Fruit fly (Drosophila melanogaster): ENCODE results near the gene CG3529.

CG3529 gene

dm6 chr3L:9461670-9462246, 15.1 kb downstream of the CG3529 start:
- TF ChIP-seq CTCF (optimal IDR thresholded peaks at IDR 0.05) (no peak), CG8478 (optimal IDR thresholded peaks at IDR 0.05) (no peak)

dm6 chr3L:9462247-9462769, 15.6 kb downstream of the CG3529 start:
- TF ChIP-seq CTCF (optimal IDR thresholded peaks at IDR 0.05) (no peak), CG8478 (optimal IDR thresholded peaks at IDR 0.05) (no peak)

dm6 chr3L:9462794-9463193, 16.1 kb downstream of the CG3529 start:
- TF ChIP-seq CTCF (optimal IDR thresholded peaks at IDR 0.05) (no peak), CG8478 (optimal IDR thresholded peaks at IDR 0.05) (no peak)

dm6 chr3L:9465652-9466244, 19.1 kb downstream of the CG3529 start:
- TF ChIP-seq CTCF (optimal IDR thresholded peaks at IDR 0.05) (no peak), CG8478 (optimal IDR thresholded peaks at IDR 0.05) (no peak)

- TF ChIP-seq CG8478 (optimal IDR thresholded peaks at IDR 0.05), result no peak
- TF ChIP-seq CTCF (optimal IDR thresholded peaks at IDR 0.05), result no peak
Measured at dm6 chr3L:9466595-9466994, 19.9 kb downstream of the CG3529 start.

dm6 chr3L:9467267-9467666, 20.6 kb downstream of the CG3529 start:
- TF ChIP-seq CTCF (optimal IDR thresholded peaks at IDR 0.05), result no peak
- no peak for TF ChIP-seq CG8478 (optimal IDR thresholded peaks at IDR 0.05)

DNA sequence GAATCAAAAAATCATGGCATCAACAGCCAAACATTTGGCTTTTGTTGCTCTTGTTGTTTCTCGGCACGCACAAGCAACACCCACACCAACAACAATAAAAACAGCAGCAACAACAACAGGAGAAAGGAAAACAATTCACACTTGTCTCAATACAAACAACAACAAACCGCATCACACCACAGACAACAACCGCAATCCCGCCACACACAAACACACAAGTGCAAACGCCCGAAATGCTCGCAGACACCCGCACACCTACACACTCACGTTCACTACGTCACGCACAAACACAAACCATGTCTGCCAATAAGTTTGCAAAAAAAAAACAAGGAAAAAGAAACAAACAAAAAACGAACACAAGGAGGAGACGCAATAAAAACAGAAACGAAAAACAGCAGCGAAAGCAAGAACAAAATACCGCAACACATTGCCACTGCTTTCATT, 21.1 kb downstream of the CG3529 start:
- TF ChIP-seq CG8478 (optimal IDR thresholded peaks at IDR 0.05) (no peak), CTCF (optimal IDR thresholded peaks at IDR 0.05) (no peak)

dm6 chr3L:9468261-9468890, 21.7 kb downstream of the CG3529 start:
- no peak for TF ChIP-seq CG8478 (optimal IDR thresholded peaks at IDR 0.05)
- no peak for TF ChIP-seq CTCF (optimal IDR thresholded peaks at IDR 0.05)

DNA sequence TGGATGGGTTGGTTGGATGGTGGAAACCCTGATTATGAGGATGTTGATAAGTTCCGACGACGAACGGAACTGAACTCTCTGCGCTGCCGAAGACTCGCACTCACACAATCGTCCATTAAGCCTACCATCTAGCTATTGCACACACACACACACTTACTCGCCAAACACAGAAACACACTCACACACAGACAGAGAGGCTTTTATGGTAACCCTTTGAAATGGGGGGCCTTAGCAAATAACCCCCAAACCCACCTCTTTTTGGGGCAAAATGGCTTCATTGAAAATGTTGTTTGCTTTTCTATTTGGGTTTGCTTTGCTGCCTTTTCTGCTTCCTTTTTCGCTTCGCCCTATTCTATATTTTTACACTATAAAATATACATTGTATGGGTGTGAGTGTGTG, 22.4 kb downstream of the CG3529 start:
- no peak for TF ChIP-seq CG8478 (optimal IDR thresholded peaks at IDR 0.05)
- no peak for TF ChIP-seq CTCF (optimal IDR thresholded peaks at IDR 0.05)

DNA sequence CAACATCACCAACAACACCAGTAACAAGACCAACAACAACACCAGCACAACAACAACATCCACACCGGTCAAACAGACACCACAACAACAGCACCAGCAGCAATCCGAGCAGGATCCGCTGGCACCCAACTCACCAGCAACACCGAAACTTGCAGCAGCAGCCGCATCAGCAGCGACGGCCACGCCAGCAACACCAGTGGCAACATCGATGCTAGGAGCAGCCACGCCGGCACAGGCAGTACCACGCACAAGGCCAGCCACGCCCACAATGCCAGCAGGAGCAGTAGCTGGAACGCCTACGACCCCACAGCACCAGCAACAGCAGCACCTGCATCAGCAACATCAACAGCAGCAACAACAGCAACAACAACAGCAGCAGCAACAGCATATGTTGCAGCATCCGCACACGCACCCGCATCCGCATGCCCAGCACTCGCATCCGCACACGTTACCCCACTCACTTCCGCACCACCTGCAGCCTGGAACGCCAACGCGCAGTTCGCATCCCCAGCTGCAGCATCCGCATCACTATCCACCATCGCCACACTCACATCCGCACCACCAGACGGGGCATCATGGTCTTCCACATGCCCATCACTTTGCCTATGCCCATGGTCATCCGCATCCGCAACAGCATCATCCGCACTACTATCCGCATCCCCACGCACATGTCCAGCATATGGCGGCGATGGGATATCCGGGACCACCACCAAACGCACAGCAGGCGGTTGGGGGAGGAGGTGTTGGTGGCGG, 24.7 kb downstream of the CG3529 start:
- TF ChIP-seq CG8478 (optimal IDR thresholded peaks at IDR 0.05) (no peak), CTCF (optimal IDR thresholded peaks at IDR 0.05) (no peak)

DNA sequence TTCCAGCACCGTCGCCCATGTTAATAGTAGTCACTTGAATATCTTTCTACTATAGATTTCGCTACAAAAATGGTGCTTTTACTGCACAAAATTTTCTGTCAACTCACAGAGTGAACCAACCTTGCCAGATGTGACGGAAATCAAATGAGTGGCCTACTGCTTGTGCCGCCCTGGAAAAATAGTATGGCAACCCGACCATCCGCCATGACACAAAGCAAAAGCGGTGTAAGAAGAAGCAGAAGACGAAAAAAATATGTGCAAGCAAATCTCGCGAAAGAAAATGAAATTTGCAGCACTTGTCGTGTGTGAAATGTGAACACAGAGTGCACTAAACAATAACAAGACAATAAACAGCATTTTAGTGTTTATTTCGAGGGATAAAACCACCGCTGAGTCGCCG, 30.2 kb downstream of the CG3529 start, which contains the start of the genes Uch-L5 and Jarid2:
Gene Uch-L5, minus strand, starts transcription at position 137 of the 400 bp plus-strand sequence.
Gene Jarid2, plus strand, starts transcription at position 210 of the 400 bp plus-strand sequence.
- peak; percentile 11 to 47 for TF ChIP-seq CTCF (optimal IDR thresholded peaks at IDR 0.05)
- no peak for TF ChIP-seq CG8478 (optimal IDR thresholded peaks at IDR 0.05)

DNA sequence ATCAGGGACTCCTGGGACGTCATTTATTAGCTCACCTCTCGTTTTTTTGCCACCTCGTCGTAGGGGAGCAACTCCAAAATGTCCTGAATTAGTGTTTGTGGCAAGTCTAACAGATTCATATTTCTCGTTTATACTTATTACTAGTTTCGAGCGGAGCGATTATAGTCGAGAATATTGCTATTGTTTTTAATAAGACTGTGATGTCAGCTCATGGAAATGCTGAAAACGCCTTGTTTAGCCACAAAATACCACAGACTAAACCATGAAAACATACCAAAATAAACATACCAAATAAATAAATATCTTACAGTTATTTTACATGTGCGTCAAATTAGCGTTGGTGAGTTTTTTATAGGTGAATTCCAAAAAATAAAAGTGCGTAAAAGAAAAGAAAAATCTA, 40.9 kb downstream of the CG3529 start, which contains the start of gene pall:
Gene pall, minus strand, starts transcription at position 205 of the 400 bp plus-strand sequence.
- TF ChIP-seq CTCF (optimal IDR thresholded peaks at IDR 0.05) (peak in 1 of 2 experiments; percentile 6), CG8478 (optimal IDR thresholded peaks at IDR 0.05) (no peak)

DNA sequence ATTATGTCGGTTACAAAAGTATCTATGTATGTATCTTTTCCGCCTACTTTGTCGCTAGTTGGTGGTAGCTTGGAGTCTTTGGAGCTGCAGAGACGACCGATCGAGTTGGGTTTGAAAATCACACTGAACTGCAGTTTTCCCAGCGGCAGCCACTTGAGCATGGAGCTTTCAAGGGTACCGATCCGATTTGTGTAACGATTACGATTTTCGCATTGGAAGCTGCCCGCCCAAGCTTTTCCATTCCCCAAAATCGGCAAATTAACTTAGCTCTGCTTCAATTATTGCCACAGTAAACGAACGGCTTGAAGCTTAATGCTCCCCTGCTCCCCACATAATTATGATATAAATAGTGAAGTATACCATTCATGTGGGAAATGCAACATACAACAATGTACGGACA, 42.5 kb downstream of the CG3529 start, which contains the start of gene CG32036:
Gene CG32036, minus strand, starts transcription at position 101 of the 400 bp plus-strand sequence.
- TF ChIP-seq CG8478 (optimal IDR thresholded peaks at IDR 0.05), result no peak
- no peak for TF ChIP-seq CTCF (optimal IDR thresholded peaks at IDR 0.05)

- TF ChIP-seq CTCF (optimal IDR thresholded peaks at IDR 0.05) (no peak), CG8478 (optimal IDR thresholded peaks at IDR 0.05) (no peak)
Measured at dm6 chr3L:9489627-9490026, 43.0 kb downstream of the CG3529 start.

- TF ChIP-seq CTCF (optimal IDR thresholded peaks at IDR 0.05) (no peak), CG8478 (optimal IDR thresholded peaks at IDR 0.05) (no peak)
Measured at dm6 chr3L:9490432-9490831, 43.8 kb downstream of the CG3529 start.

Data from S2 (cell line).